Fruit fly (Drosophila melanogaster) whole organism, embryonic: ENCODE results near the gene CG6766.

Experiments used
- CG11093 ChIP-seq: fragments of 200-800 bp; sonication (Bioruptor generic); IDR thresholded peaks from 3 replicates; pipeline ENCODE4 v1.3.6; 2022; ENCODE audit warnings: missing biosample characterization, missing genetic modification characterization
- CG11398 ChIP-seq: fragments of 200-800 bp; sonication (Bioruptor generic); optimal IDR thresholded peaks from 2 replicates; lab custom pipeline; 2016; ENCODE audit warnings: missing biosample characterization, missing genetic modification characterization
- CG11504 ChIP-seq: fragments of 200-800 bp; sonication (Bioruptor generic); optimal IDR thresholded peaks from 3 replicates; lab custom pipeline; 2019; ENCODE audit warnings: missing biosample characterization, mild to moderate bottlenecking, missing genetic modification characterization, moderate library complexity
- CG13123 ChIP-seq: fragments of 200-800 bp; sonication (Bioruptor generic); optimal IDR thresholded peaks from 2 replicates; lab custom pipeline; 2016; ENCODE audit warnings: missing biosample characterization, missing genetic modification characterization
- CG14050 ChIP-seq: fragments of 200-800 bp; sonication (Bioruptor generic); IDR thresholded peaks from 3 replicates; pipeline ENCODE4 v1.3.6; 2022; ENCODE audit warnings: missing biosample characterization, missing genetic modification characterization
- CG14860 ChIP-seq: fragments of 200-800 bp; sonication (Bioruptor generic); IDR thresholded peaks from 3 replicates; pipeline ENCODE4 v1.3.6; 2022; ENCODE audit warnings: missing biosample characterization, missing genetic modification characterization; ENCODE audit not compliant: partially characterized antibody
- CG15514 ChIP-seq: fragments of 200-800 bp; sonication (Bioruptor generic); optimal IDR thresholded peaks from 3 replicates; lab custom pipeline; 2017; ENCODE audit warnings: missing biosample characterization, missing genetic modification characterization, mild to moderate bottlenecking, moderate library complexity, missing genetic modification reagents
- CG17385 ChIP-seq: fragments of 200-800 bp; sonication (Bioruptor generic); optimal IDR thresholded peaks from 3 replicates; lab custom pipeline; 2018; ENCODE audit warnings: missing biosample characterization, mild to moderate bottlenecking, missing genetic modification characterization
- CG2875 ChIP-seq: fragments of 200-800 bp; sonication (Bioruptor generic); optimal IDR thresholded peaks from 2 replicates; lab custom pipeline; 2017; ENCODE audit warnings: missing biosample characterization, mild to moderate bottlenecking, missing genetic modification characterization, missing genetic modification reagents
- CG2889 ChIP-seq: fragments of 200-800 bp; sonication (Bioruptor generic); IDR thresholded peaks from 3 replicates; pipeline ENCODE4 v1.3.6; 2022; ENCODE audit warnings: missing biosample characterization, missing genetic modification characterization
- CG33213 ChIP-seq: fragments of 200-800 bp; sonication (Bioruptor generic); optimal IDR thresholded peaks from 3 replicates; lab custom pipeline; 2016; ENCODE audit warnings: missing biosample characterization, missing genetic modification characterization
- CG4360 ChIP-seq: fragments of 200-800 bp; sonication (Bioruptor generic); IDR thresholded peaks from 2 replicates; pipeline ENCODE4 v1.3.6; 2022; ENCODE audit warnings: missing biosample characterization, missing genetic modification characterization
- CG4820 ChIP-seq: fragments of 200-800 bp; sonication (Bioruptor generic); optimal IDR thresholded peaks from 3 replicates; lab custom pipeline; 2016; ENCODE audit warnings: missing biosample characterization, missing genetic modification characterization
- CG6683 ChIP-seq: fragments of 200-800 bp; sonication (Bioruptor generic); optimal IDR thresholded peaks from 2 replicates; lab custom pipeline; 2017; ENCODE audit warnings: missing biosample characterization, mild to moderate bottlenecking, missing genetic modification characterization, missing genetic modification reagents
- CG6813 ChIP-seq: fragments of 200-800 bp; sonication (Bioruptor generic); optimal IDR thresholded peaks from 2 replicates; lab custom pipeline; 2017; ENCODE audit warnings: missing biosample characterization, missing genetic modification characterization, mild to moderate bottlenecking, moderate library complexity, missing genetic modification reagents
- CG7745 ChIP-seq: fragments of 200-800 bp; sonication (Bioruptor generic); optimal IDR thresholded peaks from 2 replicates; lab custom pipeline; 2018; ENCODE audit warnings: missing biosample characterization, mild to moderate bottlenecking, missing genetic modification characterization, moderate library complexity
- CG8089 ChIP-seq: fragments of 200-800 bp; sonication (Bioruptor generic); optimal IDR thresholded peaks from 3 replicates; lab custom pipeline; 2016; ENCODE audit warnings: missing biosample characterization, missing genetic modification characterization
- CkIIα-i1 ChIP-seq: fragments of 200-800 bp; sonication (Bioruptor generic); IDR thresholded peaks from 2 replicates; pipeline ENCODE4 v1.3.6; 2022; ENCODE audit warnings: missing biosample characterization, missing genetic modification characterization
- D19A ChIP-seq: fragments of 200-800 bp; optimal IDR thresholded peaks from 3 replicates; lab custom pipeline; 2019; ENCODE audit warnings: missing biosample characterization, mild to moderate bottlenecking, missing genetic modification characterization, moderate library complexity
- Doc2 ChIP-seq: fragments of 200-800 bp; sonication (Bioruptor generic); IDR thresholded peaks from 2 replicates; pipeline ENCODE4 v1.3.6; 2022; ENCODE audit warnings: missing biosample characterization, missing genetic modification characterization
- E2f1 ChIP-seq: fragments of 200-800 bp; sonication (Bioruptor generic); IDR thresholded peaks from 2 replicates; pipeline ENCODE4 v1.3.6; 2022; ENCODE audit warnings: missing biosample characterization, missing genetic modification characterization
- Eip74EF ChIP-seq, 2 experiments: fragments of 200-800 bp in 1 of 2; fragments of >200 bp in 1 of 2; sonication (Bioruptor generic) in 1 of 2; optimal IDR thresholded peaks; 2 replicates each; lab custom pipeline; 2017 to 2019; ENCODE audit warnings: missing biosample characterization in 2 of 2, missing genetic modification characterization in 2 of 2, mild to moderate bottlenecking in 1 of 2, moderate library complexity in 1 of 2
- H2.0 ChIP-seq: fragments of 200-800 bp; sonication (Bioruptor generic); IDR thresholded peaks from 2 replicates; pipeline ENCODE4 v1.3.6; 2022; ENCODE audit warnings: missing biosample characterization, missing genetic modification characterization
- Hand ChIP-seq: fragments of 200-800 bp; sonication (Bioruptor generic); optimal IDR thresholded peaks from 2 replicates; lab custom pipeline; 2017; ENCODE audit warnings: mild to moderate bottlenecking, missing biosample characterization, missing genetic modification reagents, missing genetic modification characterization
- Lpt ChIP-seq: fragments of >200 bp; optimal IDR thresholded peaks from 2 replicates; lab custom pipeline; 2018; ENCODE audit warnings: missing biosample characterization, missing genetic modification characterization
- Meics ChIP-seq: fragments of 200-800 bp; sonication (Bioruptor generic); optimal IDR thresholded peaks from 2 replicates; lab custom pipeline; 2017; ENCODE audit warnings: missing biosample characterization, mild to moderate bottlenecking, missing genetic modification characterization
- Mes4 ChIP-seq: fragments of 200-800 bp; sonication (Bioruptor generic); optimal IDR thresholded peaks from 2 replicates; lab custom pipeline; 2016; ENCODE audit warnings: missing biosample characterization, missing genetic modification characterization
- Myb ChIP-seq: fragments of 200-800 bp; sonication (Bioruptor generic); optimal IDR thresholded peaks from 2 replicates; lab custom pipeline; 2016; ENCODE audit warnings: missing biosample characterization, missing genetic modification characterization
- NFAT ChIP-seq: fragments of 200-800 bp; sonication (Bioruptor generic); IDR thresholded peaks from 2 replicates; pipeline ENCODE4 v1.3.6; 2022; ENCODE audit warnings: missing biosample characterization, missing genetic modification characterization
- NfI ChIP-seq: fragments of 200-800 bp; sonication (Bioruptor generic); optimal IDR thresholded peaks from 3 replicates; lab custom pipeline; 2018; ENCODE audit warnings: missing biosample characterization, mild to moderate bottlenecking, missing genetic modification characterization, moderate library complexity
- Sox100B ChIP-seq: fragments of 200-800 bp; sonication (Bioruptor generic); optimal IDR thresholded peaks from 3 replicates; lab custom pipeline; 2018; ENCODE audit warnings: missing biosample characterization, mild to moderate bottlenecking, missing genetic modification characterization
- Ssrp ChIP-seq: fragments of 200-800 bp; sonication (Bioruptor generic); optimal IDR thresholded peaks from 2 replicates; lab custom pipeline; 2018; ENCODE audit warnings: missing biosample characterization, mild to moderate bottlenecking, missing genetic modification characterization, moderate library complexity
- Vsx1 ChIP-seq: fragments of 200-800 bp; sonication (Bioruptor generic); optimal IDR thresholded peaks from 2 replicates; lab custom pipeline; 2017; ENCODE audit warnings: missing biosample characterization, mild to moderate bottlenecking, missing genetic modification characterization, missing genetic modification reagents
- ap ChIP-seq: fragments of 200-800 bp; sonication (Bioruptor generic); IDR thresholded peaks from 2 replicates; pipeline ENCODE4 v1.3.6; 2022; ENCODE audit warnings: missing biosample characterization, missing genetic modification characterization
- bsh ChIP-seq, 2 experiments: fragments of 200-800 bp; sonication (Bioruptor generic); optimal IDR thresholded peaks; 2 replicates each; lab custom pipeline; 2017 to 2018; ENCODE audit warnings: mild to moderate bottlenecking in 2 of 2, missing biosample characterization in 2 of 2, missing genetic modification characterization in 2 of 2, moderate library complexity in 1 of 2
- cg ChIP-seq: fragments of 200-800 bp; sonication (Bioruptor generic); optimal IDR thresholded peaks from 3 replicates; lab custom pipeline; 2019; ENCODE audit warnings: missing biosample characterization, mild to moderate bottlenecking, missing genetic modification characterization, moderate library complexity
- chif ChIP-seq, 2 experiments: fragments of 200-800 bp; sonication (Bioruptor generic); optimal IDR thresholded peaks; 3 replicates each; lab custom pipeline; 2016; ENCODE audit warnings: missing biosample characterization in 2 of 2, missing genetic modification characterization in 2 of 2
- crp ChIP-seq, 2 experiments: fragments of 200-800 bp; sonication (Bioruptor generic); optimal IDR thresholded peaks; 2 replicates in 1 of 2; 3 replicates in 1 of 2; lab custom pipeline; 2017; ENCODE audit warnings: missing biosample characterization in 2 of 2, missing genetic modification characterization in 2 of 2, mild to moderate bottlenecking in 1 of 2, moderate library complexity in 1 of 2
- emc ChIP-seq: fragments of 200-800 bp; sonication (Bioruptor generic); optimal IDR thresholded peaks from 2 replicates; lab custom pipeline; 2016; ENCODE audit warnings: missing biosample characterization, missing genetic modification characterization
- gro ChIP-seq: fragments of 200-800 bp; sonication (Bioruptor generic); optimal IDR thresholded peaks from 2 replicates; lab custom pipeline; 2016; ENCODE audit warnings: missing biosample characterization, missing genetic modification characterization
- h ChIP-seq: fragments of >200 bp; optimal IDR thresholded peaks from 2 replicates; lab custom pipeline; 2017
- onecut ChIP-seq: fragments of 200-800 bp; sonication (Bioruptor generic); IDR thresholded peaks from 2 replicates; pipeline ENCODE4 v1.3.6; 2022; ENCODE audit warnings: missing biosample characterization, missing genetic modification characterization
- pho ChIP-seq: fragments of 200-800 bp; sonication (Bioruptor generic); optimal IDR thresholded peaks from 2 replicates; lab custom pipeline; 2016; ENCODE audit warnings: missing biosample characterization, missing genetic modification characterization
- pum ChIP-seq: fragments of 200-800 bp; sonication (Bioruptor generic); optimal IDR thresholded peaks from 2 replicates; lab custom pipeline; 2016; ENCODE audit warnings: missing biosample characterization, missing genetic modification characterization
- salm ChIP-seq: fragments of 200-800 bp; sonication (Bioruptor generic); optimal IDR thresholded peaks from 2 replicates; lab custom pipeline; 2018; ENCODE audit warnings: missing biosample characterization, mild to moderate bottlenecking, missing genetic modification characterization
- so ChIP-seq: fragments of 200-800 bp; sonication (Bioruptor generic); IDR thresholded peaks from 3 replicates; pipeline ENCODE4 v1.3.6; 2022; ENCODE audit warnings: missing biosample characterization, missing genetic modification characterization
- sug ChIP-seq: fragments of 200-800 bp; optimal IDR thresholded peaks from 2 replicates; lab custom pipeline; 2019; ENCODE audit warnings: missing biosample characterization, mild to moderate bottlenecking, missing genetic modification characterization, moderate library complexity
- unc-4 ChIP-seq: fragments of 200-800 bp; sonication (Bioruptor generic); IDR thresholded peaks from 2 replicates; pipeline ENCODE4 v1.3.6; 2022; ENCODE audit warnings: missing biosample characterization, missing genetic modification characterization; ENCODE audit not compliant: partially characterized antibody
- usp ChIP-seq: fragments of >200 bp; optimal IDR thresholded peaks from 2 replicates; lab custom pipeline; 2017; ENCODE audit warnings: missing biosample characterization, missing genetic modification characterization
- vfl ChIP-seq: fragments of 200-800 bp; sonication (Bioruptor generic); optimal IDR thresholded peaks from 2 replicates; lab custom pipeline; 2016; ENCODE audit warnings: missing biosample characterization, missing genetic modification characterization
- z ChIP-seq: fragments of 200-800 bp; sonication (Bioruptor generic); IDR thresholded peaks from 3 replicates; pipeline ENCODE4 v1.3.6; 2022; ENCODE audit warnings: missing biosample characterization, missing genetic modification characterization

The CG6766 gene

DNA sequence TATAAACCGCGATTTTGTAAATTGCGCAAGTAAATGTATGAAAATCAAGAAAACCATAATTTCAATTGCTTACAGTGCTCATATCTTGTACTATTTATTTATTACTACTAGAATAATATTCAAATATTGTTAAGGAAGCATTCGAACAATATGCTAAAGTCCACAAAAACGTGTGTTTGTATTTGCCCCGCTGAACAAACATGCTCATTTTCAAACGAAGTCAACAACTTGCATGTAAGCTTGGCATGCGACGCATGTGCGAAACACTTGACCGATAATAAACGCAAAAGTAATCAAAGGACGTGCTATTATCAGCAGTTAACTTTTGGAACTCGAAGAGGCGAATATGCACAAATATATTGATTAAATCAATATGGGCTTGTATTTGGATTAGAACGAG is 19.3 kb downstream of the CG6766 start (continued):
- no peak for TF ChIP-seq CG11093 (GFP tag; lab: Robert Waterston, UW)
- no peak for TF ChIP-seq sug
- 0 out of 3 replicates have a peak, but pooled peaks have one; percentile 27 for TF ChIP-seq z (GFP tag; lab: Robert Waterston, UW)
- peak; percentile 68 for TF ChIP-seq CG13123 (GFP tag; lab: Kevin White, UChicago)
- peak; percentile 71 for TF ChIP-seq CG7745 (tag; lab: Kevin White, UChicago)
- TF ChIP-seq CG11398 (GFP tag; lab: Kevin White, UChicago), result peak; percentile 54
- TF ChIP-seq Eip74EF (GFP tag; optimal IDR thresholded peaks at IDR 0.05; lab: Kevin White, UChicago), result peak in 1 of 2 experiments; percentile 79
- TF ChIP-seq chif (GFP tag; optimal IDR thresholded peaks at IDR 0.05; lab: Kevin White, UChicago), result peak; percentile 7 to 40
- no peak for TF ChIP-seq Sox100B (GFP tag; lab: Kevin White, UChicago)
- peak; percentile 46 for TF ChIP-seq CG11504 (tag; lab: Kevin White, UChicago)
- TF ChIP-seq pum (GFP tag; lab: Kevin White, UChicago), result no peak
- no peak for TF ChIP-seq usp (GFP tag; lab: Kevin White, UChicago)
- TF ChIP-seq E2f1 (GFP tag; lab: Robert Waterston, UW), result no peak
- TF ChIP-seq vfl (GFP tag; lab: Kevin White, UChicago), result no peak
- TF ChIP-seq CG4360 (GFP tag; lab: Robert Waterston, UW), result no peak; the same call in 1 of the 2 replicates
- TF ChIP-seq unc-4, result no peak
- no peak for TF ChIP-seq CG14860 (GFP tag; lab: Robert Waterston, UW)
- peak; percentile 17 for TF ChIP-seq Mes4
- TF ChIP-seq CG8089, result peak; percentile 44
- peak; percentile 23 for TF ChIP-seq CG33213 (GFP tag; lab: Kevin White, UChicago)
- TF ChIP-seq salm, result peak; percentile 9
- no peak for TF ChIP-seq Lpt
- peak; percentile 81 for TF ChIP-seq Vsx1 (GFP tag; lab: Kevin White, UChicago)
- no peak for TF ChIP-seq ap (GFP tag; lab: Robert Waterston, UW)
- TF ChIP-seq Ssrp (tag; lab: Kevin White, UChicago), result no peak
- no peak for TF ChIP-seq crp (GFP tag; optimal IDR thresholded peaks at IDR 0.05; lab: Kevin White, UChicago)
- peak; percentile 88 for TF ChIP-seq CG2875 (GFP tag; lab: Kevin White, UChicago)
- peak; percentile 75 for TF ChIP-seq CG15514
- no peak for TF ChIP-seq CG14050 (GFP tag; lab: Robert Waterston, UW)
- TF ChIP-seq H2.0 (GFP tag; lab: Robert Waterston, UW), result no peak
- TF ChIP-seq Meics (GFP tag; lab: Kevin White, UChicago), result peak; percentile 60
- TF ChIP-seq gro (GFP tag; lab: Kevin White, UChicago), result peak; percentile 25
- TF ChIP-seq CkIIα-i1 (GFP tag; lab: Robert Waterston, UW), result no peak
- TF ChIP-seq NfI (GFP tag; lab: Kevin White, UChicago), result peak; percentile 37
- no peak for TF ChIP-seq CG4820 (GFP tag; lab: Kevin White, UChicago)
- peak; percentile 27 for TF ChIP-seq D19A
- TF ChIP-seq NFAT (GFP tag; lab: Robert Waterston, UW), result no peak
- peak; percentile 18 for TF ChIP-seq pho (GFP tag; lab: Kevin White, UChicago)
- TF ChIP-seq CG6813 (GFP tag; lab: Kevin White, UChicago), result peak; percentile 90
- no peak for TF ChIP-seq h (lab: Kevin White, UChicago)
- no peak for TF ChIP-seq CG2889 (GFP tag; lab: Robert Waterston, UW)
- peak in 1 of 2 experiments; percentile 87 for TF ChIP-seq bsh (GFP tag; optimal IDR thresholded peaks at IDR 0.05; lab: Kevin White, UChicago)
- peak; percentile 47 for TF ChIP-seq CG6683
- no peak for TF ChIP-seq cg (GFP tag; lab: Kevin White, UChicago)
- TF ChIP-seq so (GFP tag; lab: Robert Waterston, UW), result peak; percentile 7; the same call in 2 of the 3 replicates
- TF ChIP-seq emc (GFP tag; lab: Kevin White, UChicago), result no peak
- no peak for TF ChIP-seq Myb
- TF ChIP-seq CG17385 (GFP tag; lab: Kevin White, UChicago), result peak; percentile 28
- no peak for TF ChIP-seq Doc2 (GFP tag; lab: Robert Waterston, UW)
- no peak; the same call in 1 of the 2 replicates for TF ChIP-seq onecut
- peak; percentile 42 for TF ChIP-seq Hand (GFP tag; lab: Kevin White, UChicago)
